Fruit fly (Drosophila melanogaster): ENCODE results near the gene CG43074.

- no peak for TF ChIP-seq CTCF (optimal IDR thresholded peaks at IDR 0.05)
- TF ChIP-seq CG8478 (optimal IDR thresholded peaks at IDR 0.05): no peak
These were observed 34.8 kb downstream of the CG43074 start for dm6 chr3L:3449680-3450079.
